Fruit fly (Drosophila melanogaster) whole organism, embryonic: ENCODE measurements around the gene CG13085.

ENCODE experiments used
- Antp ChIP-seq: fragments of 200-800 bp; sonication (Bioruptor generic); optimal IDR thresholded peaks from 3 replicates; lab custom pipeline; 2016; ENCODE audit warnings: missing biosample characterization, missing genetic modification characterization
- Bgb ChIP-seq: fragments of 200-800 bp; sonication (Bioruptor generic); IDR thresholded peaks from 2 replicates; pipeline ENCODE4 v1.3.6; 2022; ENCODE audit warnings: missing biosample characterization, missing genetic modification characterization; ENCODE audit not compliant: partially characterized antibody
- CG12104 ChIP-seq: fragments of 200-800 bp; sonication (Bioruptor generic); optimal IDR thresholded peaks from 3 replicates; lab custom pipeline; 2016; ENCODE audit warnings: missing biosample characterization, missing genetic modification characterization
- CG13296 ChIP-seq: fragments of 200-800 bp; sonication (Bioruptor generic); optimal IDR thresholded peaks from 3 replicates; lab custom pipeline; 2018; ENCODE audit warnings: missing biosample characterization, mild to moderate bottlenecking, missing genetic modification characterization
- CG15696 ChIP-seq: fragments of 200-800 bp; sonication (Bioruptor generic); optimal IDR thresholded peaks from 2 replicates; lab custom pipeline; 2019; ENCODE audit warnings: missing biosample characterization, mild to moderate bottlenecking, missing genetic modification characterization, moderate library complexity
- CG16813 ChIP-seq: fragments of 200-800 bp; sonication (Bioruptor generic); IDR thresholded peaks from 3 replicates; pipeline ENCODE4 v1.3.6; 2022; ENCODE audit warnings: missing biosample characterization, missing genetic modification characterization; ENCODE audit not compliant: partially characterized antibody
- CG30403 ChIP-seq: fragments of 200-800 bp; sonication (Bioruptor generic); optimal IDR thresholded peaks from 3 replicates; lab custom pipeline; 2016; ENCODE audit warnings: missing biosample characterization, missing genetic modification characterization
- CG3726 ChIP-seq: fragments of 200-800 bp; sonication (Bioruptor generic); IDR thresholded peaks from 3 replicates; pipeline ENCODE4, ENCODE4 v1.3.6; 2022; ENCODE audit warnings: missing biosample characterization, missing genetic modification characterization
- CG6683 ChIP-seq: fragments of 200-800 bp; sonication (Bioruptor generic); optimal IDR thresholded peaks from 2 replicates; lab custom pipeline; 2017; ENCODE audit warnings: missing biosample characterization, mild to moderate bottlenecking, missing genetic modification characterization, missing genetic modification reagents
- CG6854 ChIP-seq: fragments of 200-800 bp; sonication (Bioruptor generic); optimal IDR thresholded peaks from 3 replicates; lab custom pipeline; 2017; ENCODE audit warnings: missing biosample characterization, mild to moderate bottlenecking, missing genetic modification characterization
- CG7745 ChIP-seq: fragments of 200-800 bp; sonication (Bioruptor generic); optimal IDR thresholded peaks from 2 replicates; lab custom pipeline; 2018; ENCODE audit warnings: missing biosample characterization, mild to moderate bottlenecking, missing genetic modification characterization, moderate library complexity
- Dad ChIP-seq: fragments of 200-800 bp; sonication (Bioruptor generic); optimal IDR thresholded peaks from 3 replicates; lab custom pipeline; 2016; ENCODE audit warnings: missing biosample characterization, missing genetic modification characterization
- Doc2 ChIP-seq: fragments of 200-800 bp; sonication (Bioruptor generic); IDR thresholded peaks from 2 replicates; pipeline ENCODE4 v1.3.6; 2022; ENCODE audit warnings: missing biosample characterization, missing genetic modification characterization
- Dref ChIP-seq: fragments of 200-800 bp; sonication (Bioruptor generic); IDR thresholded peaks from 2 replicates; pipeline ENCODE4 v1.3.6; 2022; ENCODE audit warnings: missing biosample characterization, missing genetic modification characterization
- E2f1 ChIP-seq: fragments of 200-800 bp; sonication (Bioruptor generic); IDR thresholded peaks from 2 replicates; pipeline ENCODE4 v1.3.6; 2022; ENCODE audit warnings: missing biosample characterization, missing genetic modification characterization
- Eip74EF ChIP-seq, 2 experiments: fragments of 200-800 bp in 1 of 2; fragments of >200 bp in 1 of 2; sonication (Bioruptor generic) in 1 of 2; optimal IDR thresholded peaks; 2 replicates each; lab custom pipeline; 2017 to 2019; ENCODE audit warnings: missing biosample characterization in 2 of 2, missing genetic modification characterization in 2 of 2, mild to moderate bottlenecking in 1 of 2, moderate library complexity in 1 of 2
- Hsf ChIP-seq: fragments of 200-800 bp; sonication (Bioruptor generic); optimal IDR thresholded peaks from 3 replicates; lab custom pipeline; 2016; ENCODE audit warnings: missing biosample characterization, missing genetic modification characterization
- Mes4 ChIP-seq: fragments of 200-800 bp; sonication (Bioruptor generic); optimal IDR thresholded peaks from 2 replicates; lab custom pipeline; 2016; ENCODE audit warnings: missing biosample characterization, missing genetic modification characterization
- Mrtf ChIP-seq: fragments of 200-800 bp; sonication (Bioruptor generic); IDR thresholded peaks from 3 replicates; pipeline ENCODE4 v1.3.6; 2022; ENCODE audit warnings: missing biosample characterization, missing genetic modification characterization
- caup ChIP-seq: fragments of 200-800 bp; sonication (Bioruptor generic); optimal IDR thresholded peaks from 3 replicates; lab custom pipeline; 2017; ENCODE audit warnings: missing biosample characterization, mild to moderate bottlenecking, missing genetic modification characterization, moderate library complexity; ENCODE audit not compliant: severe bottlenecking
- ci ChIP-seq: fragments of 200-800 bp; sonication (Bioruptor generic); IDR thresholded peaks from 3 replicates; pipeline ENCODE4 v1.3.6; 2022; ENCODE audit warnings: missing biosample characterization, missing genetic modification characterization
- corto ChIP-seq: fragments of 200-800 bp; sonication (Bioruptor generic); optimal IDR thresholded peaks from 2 replicates; lab custom pipeline; 2016; ENCODE audit warnings: missing biosample characterization, mild to moderate bottlenecking, missing genetic modification characterization, moderate library complexity
- crc ChIP-seq: fragments of 200-800 bp; sonication (Bioruptor generic); optimal IDR thresholded peaks from 2 replicates; lab custom pipeline; 2016; ENCODE audit warnings: missing biosample characterization, missing genetic modification characterization
- croc ChIP-seq: fragments of 200-800 bp; sonication (Bioruptor generic); conservative IDR thresholded peaks from 3 replicates; pipeline ENCODE4 v1.3.6; 2022; ENCODE audit warnings: missing biosample characterization, missing genetic modification characterization
- danr ChIP-seq: fragments of 200-800 bp; sonication (Bioruptor generic); IDR thresholded peaks from 2 replicates; pipeline ENCODE4 v1.3.6; 2022; ENCODE audit warnings: missing biosample characterization, missing genetic modification characterization
- dimm ChIP-seq: fragments of 200-800 bp; sonication (Bioruptor generic); IDR thresholded peaks from 2 replicates; pipeline ENCODE4 v1.3.6; 2022; ENCODE audit warnings: missing biosample characterization, missing genetic modification characterization
- disco-r ChIP-seq: fragments of 200-800 bp; sonication (Bioruptor generic); optimal IDR thresholded peaks from 2 replicates; lab custom pipeline; 2016; ENCODE audit warnings: missing biosample characterization, missing genetic modification characterization
- dmrt99B ChIP-seq: fragments of 200-800 bp; sonication (Bioruptor generic); optimal IDR thresholded peaks from 2 replicates; lab custom pipeline; 2018; ENCODE audit warnings: missing biosample characterization, mild to moderate bottlenecking, missing genetic modification characterization, moderate library complexity
- en ChIP-seq: fragments of 200-800 bp; sonication (Bioruptor generic); optimal IDR thresholded peaks from 2 replicates; lab custom pipeline; 2016; ENCODE audit warnings: missing biosample characterization, missing genetic modification characterization
- ftz-f1 ChIP-seq: fragments of 200-800 bp; sonication (Bioruptor generic); optimal IDR thresholded peaks from 2 replicates; lab custom pipeline; 2016; ENCODE audit warnings: missing biosample characterization, missing genetic modification characterization
- gro ChIP-seq: fragments of 200-800 bp; sonication (Bioruptor generic); optimal IDR thresholded peaks from 2 replicates; lab custom pipeline; 2016; ENCODE audit warnings: missing biosample characterization, missing genetic modification characterization
- gsb ChIP-seq: fragments of 200-800 bp; sonication (Bioruptor generic); IDR thresholded peaks from 2 replicates; pipeline ENCODE4 v1.3.6; 2022; ENCODE audit warnings: missing biosample characterization, missing genetic modification characterization
- mirr ChIP-seq: fragments of 200-800 bp; sonication (Bioruptor generic); optimal IDR thresholded peaks from 3 replicates; lab custom pipeline; 2018; ENCODE audit warnings: missing biosample characterization, mild to moderate bottlenecking, missing genetic modification characterization
- nmo ChIP-seq: fragments of 200-800 bp; sonication (Bioruptor generic); optimal IDR thresholded peaks from 2 replicates; lab custom pipeline; 2018; ENCODE audit warnings: missing biosample characterization, mild to moderate bottlenecking, missing genetic modification characterization, moderate library complexity
- nom ChIP-seq: fragments of 200-800 bp; sonication (Bioruptor generic); optimal IDR thresholded peaks from 2 replicates; lab custom pipeline; 2017; ENCODE audit warnings: missing biosample characterization, missing genetic modification characterization, mild to moderate bottlenecking, moderate library complexity, missing genetic modification reagents
- onecut ChIP-seq: fragments of 200-800 bp; sonication (Bioruptor generic); IDR thresholded peaks from 2 replicates; pipeline ENCODE4 v1.3.6; 2022; ENCODE audit warnings: missing biosample characterization, missing genetic modification characterization
- org-1 ChIP-seq: fragments of 200-800 bp; sonication (Bioruptor generic); optimal IDR thresholded peaks from 2 replicates; lab custom pipeline; 2017; ENCODE audit warnings: missing biosample characterization, missing genetic modification characterization
- otp ChIP-seq: fragments of 200-800 bp; sonication (Bioruptor generic); IDR thresholded peaks from 3 replicates; pipeline ENCODE4, ENCODE4 v1.3.6; 2022; ENCODE audit warnings: missing biosample characterization, missing genetic modification characterization
- pan ChIP-seq, 4 experiments: fragments of >200 bp in 3 of 4; fragments of 200-800 bp in 1 of 4; sonication (Bioruptor generic) in 1 of 4; optimal IDR thresholded peaks in 3 of 4; IDR thresholded peaks in 1 of 4; 2 replicates each; pipeline versions ENCODE4 v1.3.6 to Lab custom; 2017 to 2022; ENCODE audit warnings: missing biosample characterization in 2 of 4, missing genetic modification characterization in 2 of 4, mixed read lengths in 1 of 4
- pnt ChIP-seq: fragments of 200-800 bp; sonication (Bioruptor generic); optimal IDR thresholded peaks from 3 replicates; lab custom pipeline; 2016; ENCODE audit warnings: missing biosample characterization, missing genetic modification characterization
- row ChIP-seq: fragments of 200-800 bp; sonication (Bioruptor generic); IDR thresholded peaks from 3 replicates; pipeline ENCODE4 v1.3.6; 2022; ENCODE audit warnings: missing biosample characterization, missing genetic modification characterization
- sd ChIP-seq: fragments of 200-800 bp; sonication (Bioruptor generic); optimal IDR thresholded peaks from 3 replicates; lab custom pipeline; 2018; ENCODE audit warnings: missing biosample characterization, mild to moderate bottlenecking, missing genetic modification characterization, moderate library complexity
- seq ChIP-seq: fragments of 200-800 bp; sonication (Bioruptor generic); IDR thresholded peaks from 2 replicates; pipeline ENCODE4 v1.3.6; 2022; ENCODE audit warnings: missing biosample characterization, missing genetic modification characterization
- sna ChIP-seq: fragments of 200-800 bp; sonication (Bioruptor generic); IDR thresholded peaks from 2 replicates; pipeline ENCODE4 v1.3.6; 2022; ENCODE audit warnings: missing biosample characterization, missing genetic modification characterization; ENCODE audit not compliant: partially characterized antibody
- tap ChIP-seq: fragments of 200-800 bp; optimal IDR thresholded peaks from 3 replicates; lab custom pipeline; 2019; ENCODE audit warnings: missing biosample characterization, mild to moderate bottlenecking, missing genetic modification characterization, moderate library complexity
- trh ChIP-seq: fragments of 200-800 bp; sonication (Bioruptor generic); optimal IDR thresholded peaks from 2 replicates; lab custom pipeline; 2016; ENCODE audit warnings: missing biosample characterization, missing genetic modification characterization
- vvl ChIP-seq: fragments of 200-800 bp; sonication (Bioruptor generic); IDR thresholded peaks from 2 replicates; pipeline ENCODE4 v1.3.6; 2022; ENCODE audit warnings: missing biosample characterization, missing genetic modification characterization
- wor ChIP-seq: fragments of 200-800 bp; sonication (Bioruptor generic); IDR thresholded peaks from 2 replicates; pipeline ENCODE4 v1.3.6; 2022; ENCODE audit warnings: missing biosample characterization, missing genetic modification characterization
- zen2 ChIP-seq: fragments of 200-800 bp; sonication (Bioruptor generic); IDR thresholded peaks from 3 replicates; pipeline ENCODE4 v1.3.6; 2022; ENCODE audit warnings: missing biosample characterization, missing genetic modification characterization; ENCODE audit not compliant: partially characterized antibody

CG13085 gene

dm6 chr2L:19423467-19424122, at the start of gene CG13085, which contains the start of gene Alp12 (continued):
- TF ChIP-seq Bgb, result peak; percentile 48; the same call in 1 of the 2 replicates
- TF ChIP-seq sd (tag; lab: Kevin White, UChicago), result peak; percentile 93
- peak; percentile 97 for TF ChIP-seq seq (GFP tag; lab: Robert Waterston, UW)
- TF ChIP-seq gsb (GFP tag; lab: Robert Waterston, UW), result peak; percentile 95
- peak; percentile 94 for TF ChIP-seq mirr (GFP tag; lab: Kevin White, UChicago)
- TF ChIP-seq nom, result peak; percentile 83
- TF ChIP-seq crc (GFP tag; lab: Kevin White, UChicago), result peak; percentile 89
- peak; percentile 98 for TF ChIP-seq Hsf
- TF ChIP-seq Mrtf (GFP tag; lab: Robert Waterston, UW), result peak; percentile 94
- peak; percentile 90 for TF ChIP-seq otp (GFP tag; lab: Robert Waterston, UW)
- peak; percentile 98 for TF ChIP-seq CG6683 (GFP tag; lab: Kevin White, UChicago)
- TF ChIP-seq dmrt99B (tag; lab: Kevin White, UChicago), result peak; percentile 99
- peak; percentile 98 for TF ChIP-seq wor (GFP tag; lab: Robert Waterston, UW)
- TF ChIP-seq sna (GFP tag; lab: Robert Waterston, UW), result no peak
- TF ChIP-seq CG7745 (tag; lab: Kevin White, UChicago), result peak; percentile 59
- peak; percentile 88 for TF ChIP-seq Mes4
- peak; percentile 97 for TF ChIP-seq CG12104 (GFP tag; lab: Kevin White, UChicago)
- TF ChIP-seq ci (GFP tag; lab: Robert Waterston, UW), result peak; percentile 93
- peak; percentile 99 for TF ChIP-seq CG30403 (GFP tag; lab: Kevin White, UChicago)
- TF ChIP-seq croc, result peak; percentile 96
- TF ChIP-seq CG15696, result peak; percentile 86
- TF ChIP-seq row (GFP tag; lab: Robert Waterston, UW), result peak; percentile 99
- TF ChIP-seq Dad, result peak; percentile 86
- TF ChIP-seq tap, result peak; percentile 98
- peak; percentile 92 for TF ChIP-seq CG3726 (GFP tag; lab: Robert Waterston, UW)
- peak; percentile 99 for TF ChIP-seq CG13296 (GFP tag; lab: Kevin White, UChicago)
- peak; percentile 93 for TF ChIP-seq pnt (GFP tag; lab: Kevin White, UChicago)
- TF ChIP-seq org-1, result peak; percentile 97
- peak; percentile 93 for TF ChIP-seq danr
- TF ChIP-seq zen2, result no peak
- TF ChIP-seq CG6854, result peak; percentile 98
- peak; percentile 90 for TF ChIP-seq Antp
- peak; percentile 97 for TF ChIP-seq caup (GFP tag; lab: Kevin White, UChicago)
- peak; percentile 90 for TF ChIP-seq onecut
- TF ChIP-seq disco-r (GFP tag; lab: Kevin White, UChicago), result peak; percentile 92
- peak; percentile 92 for TF ChIP-seq gro
- TF ChIP-seq Doc2 (GFP tag; lab: Robert Waterston, UW), result peak; percentile 82
- TF ChIP-seq en (GFP tag; lab: Kevin White, UChicago), result peak; percentile 87
- TF ChIP-seq Eip74EF (GFP tag; optimal IDR thresholded peaks at IDR 0.05; lab: Kevin White, UChicago), result peak in 1 of 2 experiments; percentile 98
- no peak for TF ChIP-seq pan (optimal IDR thresholded peaks at IDR 0.05; lab: Kevin White, UChicago)
- peak in 1 of 2 experiments; percentile 95 for TF ChIP-seq pan (GFP tag; optimal IDR thresholded peaks at IDR 0.05 in 1 of 2, IDR thresholded peaks at IDR 0.05 in 1 of 2)
- TF ChIP-seq dimm (GFP tag; lab: Robert Waterston, UW), result peak; percentile 87
- TF ChIP-seq trh, result peak; percentile 91
- TF ChIP-seq CG16813, result no peak
- peak; percentile 87 for TF ChIP-seq corto (GFP tag; lab: Kevin White, UChicago)
- TF ChIP-seq vvl (GFP tag; lab: Robert Waterston, UW), result peak; percentile 97
- no peak for TF ChIP-seq Dref
- TF ChIP-seq ftz-f1 (GFP tag; lab: Kevin White, UChicago), result peak; percentile 67
- peak; percentile 99 for TF ChIP-seq nmo
- TF ChIP-seq E2f1, result peak; percentile 96
